Worm (Caenorhabditis elegans) whole organism, L3 larva: ENCODE results near the gene F37C4.8.

ENCODE experiments used
- R02D3.7 ChIP-seq: fragments of 150-350 bp; optimal IDR thresholded peaks from 2 replicates; lab custom pipeline; 2014; ENCODE audit warnings: missing biosample characterization, missing genetic modification characterization
- ZK546.5 ChIP-seq: sonication (generic microtip); optimal IDR thresholded peaks from 2 replicates; lab custom pipeline; 2017; ENCODE audit warnings: missing biosample characterization, missing genetic modification characterization
- aly-2 ChIP-seq: fragments of 150-350 bp; optimal IDR thresholded peaks from 2 replicates; lab custom pipeline; 2014; ENCODE audit warnings: missing biosample characterization, missing genetic modification characterization
- ama-1 ChIP-seq: fragments of 150-350 bp; optimal IDR thresholded peaks from 2 replicates; lab custom pipeline; 2018
- ceh-82 ChIP-seq: fragments of 150-350 bp; optimal IDR thresholded peaks from 2 replicates; lab custom pipeline; 2014; ENCODE audit warnings: missing biosample characterization, missing genetic modification characterization
- daf-12 ChIP-seq: fragments of 150-350 bp; optimal IDR thresholded peaks from 2 replicates; lab custom pipeline; 2014; ENCODE audit warnings: missing biosample characterization, missing genetic modification reagents, missing genetic modification characterization
- egl-27 ChIP-seq: sonication (generic microtip); optimal IDR thresholded peaks from 4 replicates; lab custom pipeline; 2017; ENCODE audit warnings: missing biosample characterization, missing genetic modification reagents, missing genetic modification characterization
- elt-2 ChIP-seq: sonication (generic microtip); optimal IDR thresholded peaks from 2 replicates; lab custom pipeline; 2016; ENCODE audit warnings: missing genetic modification reagents, mild to moderate bottlenecking, missing genetic modification characterization, missing compliant biosample characterization
- eor-1 ChIP-seq, 2 experiments: fragments of 150-350 bp; optimal IDR thresholded peaks; 2 replicates each; lab custom pipeline; 2014 to 2018; ENCODE audit warnings: missing biosample characterization in 2 of 2, missing genetic modification characterization in 2 of 2
- fkh-10 ChIP-seq: sonication (generic microtip); optimal IDR thresholded peaks from 2 replicates; lab custom pipeline; 2017; ENCODE audit warnings: missing biosample characterization, missing genetic modification reagents, missing genetic modification characterization
- fos-1 ChIP-seq: fragments of 150-350 bp; optimal IDR thresholded peaks from 2 replicates; lab custom pipeline; 2014; ENCODE audit warnings: missing biosample characterization, missing genetic modification characterization
- jun-1 ChIP-seq: fragments of 150-350 bp; optimal IDR thresholded peaks from 2 replicates; lab custom pipeline; 2014; ENCODE audit warnings: missing biosample characterization, missing genetic modification reagents, missing genetic modification characterization
- lsy-12 ChIP-seq: sonication (generic microtip); optimal IDR thresholded peaks from 2 replicates; lab custom pipeline; 2016; ENCODE audit warnings: mild to moderate bottlenecking, missing genetic modification characterization, missing compliant biosample characterization
- mdl-1 ChIP-seq: fragments of 150-350 bp; optimal IDR thresholded peaks from 2 replicates; lab custom pipeline; 2014; ENCODE audit warnings: missing biosample characterization, missing genetic modification characterization
- nfya-1 ChIP-seq: sonication (generic microtip); optimal IDR thresholded peaks from 2 replicates; lab custom pipeline; 2017; ENCODE audit warnings: missing genetic modification characterization, mild to moderate bottlenecking, missing compliant biosample characterization, antibody characterized with exemption, moderate library complexity; ENCODE audit not compliant: insufficient read depth
- nhr-11 ChIP-seq: fragments of 150-350 bp; optimal IDR thresholded peaks from 2 replicates; lab custom pipeline; 2014; ENCODE audit warnings: missing biosample characterization, missing genetic modification characterization
- nhr-12 ChIP-seq: fragments of 150-350 bp; optimal IDR thresholded peaks from 2 replicates; lab custom pipeline; 2014; ENCODE audit warnings: missing biosample characterization, missing genetic modification characterization
- nhr-23 ChIP-seq: fragments of 150-350 bp; optimal IDR thresholded peaks from 2 replicates; lab custom pipeline; 2014; ENCODE audit warnings: missing biosample characterization, missing genetic modification reagents, missing genetic modification characterization
- nhr-237 ChIP-seq: fragments of 150-350 bp; optimal IDR thresholded peaks from 2 replicates; lab custom pipeline; 2014; ENCODE audit warnings: missing biosample characterization, missing genetic modification characterization
- nhr-28 ChIP-seq: fragments of 150-350 bp; optimal IDR thresholded peaks from 2 replicates; lab custom pipeline; 2014; ENCODE audit warnings: missing biosample characterization, missing genetic modification characterization
- nhr-43 ChIP-seq: sonication (generic microtip); optimal IDR thresholded peaks from 2 replicates; lab custom pipeline; 2016; ENCODE audit warnings: mild to moderate bottlenecking, missing genetic modification characterization, missing compliant biosample characterization; ENCODE audit not compliant: poor library complexity, severe bottlenecking
- nhr-67 ChIP-seq: fragments of 150-350 bp; optimal IDR thresholded peaks from 2 replicates; lab custom pipeline; 2014; ENCODE audit warnings: missing biosample characterization, missing genetic modification characterization
- nhr-76 ChIP-seq: fragments of 150-350 bp; sonication (generic microtip); optimal IDR thresholded peaks from 5 replicates; lab custom pipeline; 2014; ENCODE audit warnings: missing biosample characterization, missing genetic modification characterization
- nhr-77 ChIP-seq: fragments of 150-350 bp; optimal IDR thresholded peaks from 2 replicates; lab custom pipeline; 2014; ENCODE audit warnings: missing biosample characterization, missing genetic modification characterization
- pha-4 ChIP-seq: fragments of 150-350 bp; optimal IDR thresholded peaks from 2 replicates; lab custom pipeline; 2014; ENCODE audit warnings: missing biosample characterization, missing genetic modification reagents, missing genetic modification characterization
- pqm-1 ChIP-seq: fragments of 150-350 bp; optimal IDR thresholded peaks from 2 replicates; lab custom pipeline; 2017; ENCODE audit warnings: missing biosample characterization, missing genetic modification characterization, inconsistent platforms
- skn-1 ChIP-seq: fragments of 150-350 bp; optimal IDR thresholded peaks from 2 replicates; lab custom pipeline; 2014; ENCODE audit warnings: missing biosample characterization, missing genetic modification characterization
- snpc-4 ChIP-seq: fragments of 150-350 bp; optimal IDR thresholded peaks from 2 replicates; lab custom pipeline; 2014; ENCODE audit warnings: missing biosample characterization, missing genetic modification characterization
- tbx-2 ChIP-seq: sonication (generic microtip); optimal IDR thresholded peaks from 2 replicates; lab custom pipeline; 2016; ENCODE audit warnings: mild to moderate bottlenecking, missing genetic modification characterization, missing compliant biosample characterization
- unc-39 ChIP-seq: sonication (generic microtip); optimal IDR thresholded peaks from 4 replicates; lab custom pipeline; 2017; ENCODE audit warnings: missing biosample characterization, missing genetic modification characterization
- unc-62 ChIP-seq: fragments of 150-350 bp; sonication (generic microtip); optimal IDR thresholded peaks from 4 replicates; lab custom pipeline; 2014; ENCODE audit warnings: missing biosample characterization, missing genetic modification reagents, missing genetic modification characterization
- zag-1 ChIP-seq: fragments of 150-350 bp; optimal IDR thresholded peaks from 2 replicates; lab custom pipeline; 2014; ENCODE audit warnings: missing biosample characterization, missing genetic modification characterization

F37C4.8 gene

DNA sequence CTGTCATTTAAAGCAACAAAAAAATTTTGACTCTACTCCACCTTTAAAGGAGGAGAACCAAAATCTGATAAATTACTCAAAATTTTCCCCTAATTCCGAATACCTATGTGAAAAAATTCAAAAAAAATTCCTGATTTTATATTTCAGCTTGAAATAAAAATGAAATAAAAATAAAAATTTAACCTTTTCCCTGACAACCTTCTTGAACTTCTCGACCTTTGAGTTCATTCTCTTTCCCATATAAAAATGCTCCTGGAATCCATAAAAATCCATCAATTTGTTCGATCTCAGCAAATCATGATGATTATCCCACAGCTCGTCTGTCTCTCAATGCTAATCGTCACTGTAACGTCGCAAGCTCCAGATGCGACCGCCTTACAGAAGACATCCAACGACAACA is 21.9 kb upstream of the F37C4.8 start, which contains the start of gene F56D6.6:
TSS of gene F56D6.6 (plus strand) at position 301 of the 400 bp plus-strand sequence.
- TF ChIP-seq skn-1 (tag; lab: Kevin White, UChicago), result no peak
- TF ChIP-seq ZK546.5 (tag; lab: Kevin White, UChicago), result no peak
- TF ChIP-seq elt-2, result no peak
- TF ChIP-seq fkh-10 (GFP tag; lab: Kevin White, UChicago), result no peak
- TF ChIP-seq zag-1 (tag; lab: Kevin White, UChicago), result no peak
- no peak for TF ChIP-seq aly-2 (tag; lab: Kevin White, UChicago)
- TF ChIP-seq eor-1 (tag; optimal IDR thresholded peaks at IDR 0.05; lab: Kevin White, UChicago), result no peak
- TF ChIP-seq pqm-1 (tag; lab: Kevin White, UChicago), result no peak
- TF ChIP-seq nhr-77 (tag; lab: Kevin White, UChicago), result no peak
- no peak for TF ChIP-seq nhr-11 (tag; lab: Kevin White, UChicago)
- no peak for TF ChIP-seq nhr-76
- TF ChIP-seq ceh-82 (tag; lab: Kevin White, UChicago), result no peak
- TF ChIP-seq R02D3.7 (tag; lab: Kevin White, UChicago), result no peak

DNA sequence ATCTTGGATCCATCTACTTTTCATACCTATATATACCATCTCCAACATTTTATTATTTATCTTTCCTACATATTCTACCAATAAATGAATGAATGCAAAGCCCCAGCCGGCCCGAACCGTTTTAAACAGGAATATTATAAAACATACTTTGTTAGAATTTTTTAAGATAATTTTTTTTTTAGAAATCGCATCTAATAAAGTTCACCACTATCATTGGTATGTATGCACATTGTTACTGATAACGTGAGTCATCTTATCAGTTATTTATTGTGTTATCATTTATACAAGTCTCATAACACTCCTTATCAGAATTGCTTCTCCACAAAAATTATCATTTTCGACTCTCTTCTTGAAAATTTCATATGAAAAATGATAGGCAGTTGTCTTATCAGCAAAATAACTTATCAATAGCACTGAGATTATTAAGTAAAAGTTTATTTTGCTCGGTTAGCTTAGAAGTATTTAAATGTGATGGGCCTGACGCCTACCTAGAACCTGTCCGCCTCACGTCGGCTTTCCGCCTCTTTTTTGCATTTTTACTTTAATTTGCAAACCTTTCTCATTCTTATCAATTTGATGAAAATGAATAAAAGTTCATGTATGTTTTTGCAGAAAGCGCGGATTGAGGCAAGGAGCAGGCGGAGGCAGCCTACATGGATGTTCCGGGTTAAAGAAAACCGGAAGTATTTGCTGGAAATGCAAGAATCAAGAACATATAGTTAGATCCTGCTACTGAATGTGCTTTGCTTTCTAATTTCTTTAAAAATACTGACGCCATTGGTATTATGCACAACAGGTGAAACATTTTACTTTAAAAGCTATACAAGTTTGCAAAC is 18.9 kb upstream of the F37C4.8 start, which contains the start of gene srz-62:
TSS of gene srz-62 (plus strand) at position 786 of the 836 bp plus-strand sequence.
- TF ChIP-seq nhr-23 (tag; lab: Kevin White, UChicago) (no peak), pha-4 (tag; lab: Kevin White, UChicago) (peak; percentile 91), nhr-67 (tag; lab: Kevin White, UChicago) (no peak), elt-2 (peak; percentile 100), nhr-28 (no peak), pqm-1 (tag; lab: Kevin White, UChicago) (peak; percentile 100), jun-1 (peak; percentile 98), eor-1 (tag; optimal IDR thresholded peaks at IDR 0.05; lab: Kevin White, UChicago) (no peak), egl-27 (tag; lab: Kevin White, UChicago) (peak; percentile 92), fos-1 (tag; lab: Kevin White, UChicago) (peak; percentile 82)

DNA sequence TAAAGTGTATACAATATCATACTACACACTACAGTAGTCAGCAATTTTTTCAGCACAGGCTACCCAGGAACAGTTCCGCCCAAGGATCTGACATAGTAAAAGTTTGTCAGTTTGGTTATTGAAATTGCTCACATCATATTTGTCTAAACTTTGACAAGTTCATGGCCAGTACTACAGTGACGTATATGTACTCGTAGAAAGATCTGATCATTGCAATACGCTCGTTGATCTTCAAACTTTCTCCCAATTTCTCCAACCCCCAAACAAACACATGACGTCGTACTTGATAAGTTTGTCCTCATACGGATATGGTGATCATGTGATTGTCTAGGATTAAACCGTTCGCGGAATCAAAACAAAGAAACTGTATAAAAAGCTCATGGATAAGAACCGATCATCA is 13.8 kb upstream of the F37C4.8 start, which contains the start of gene dct-8:
TSS of gene dct-8 (plus strand) at position 301 of the 400 bp plus-strand sequence.
- TF ChIP-seq zag-1 (tag; lab: Kevin White, UChicago), result no peak
- TF ChIP-seq daf-12, result no peak
- TF ChIP-seq unc-62, result no peak
- no peak for TF ChIP-seq nhr-11 (tag; lab: Kevin White, UChicago)
- no peak for TF ChIP-seq nfya-1 (tag; lab: Kevin White, UChicago)
- no peak for TF ChIP-seq nhr-43
- no peak for TF ChIP-seq fkh-10 (GFP tag; lab: Kevin White, UChicago)
- TF ChIP-seq nhr-237 (tag; lab: Kevin White, UChicago), result no peak
- no peak for TF ChIP-seq ZK546.5 (tag; lab: Kevin White, UChicago)
- no peak for TF ChIP-seq mdl-1 (tag; lab: Kevin White, UChicago)
- TF ChIP-seq lsy-12 (tag; lab: Kevin White, UChicago), result no peak
- TF ChIP-seq tbx-2, result no peak
- no peak for TF ChIP-seq nhr-12 (tag; lab: Kevin White, UChicago)
- TF ChIP-seq nhr-76, result no peak
- TF ChIP-seq, all 47 proteins: peak for 0

DNA sequence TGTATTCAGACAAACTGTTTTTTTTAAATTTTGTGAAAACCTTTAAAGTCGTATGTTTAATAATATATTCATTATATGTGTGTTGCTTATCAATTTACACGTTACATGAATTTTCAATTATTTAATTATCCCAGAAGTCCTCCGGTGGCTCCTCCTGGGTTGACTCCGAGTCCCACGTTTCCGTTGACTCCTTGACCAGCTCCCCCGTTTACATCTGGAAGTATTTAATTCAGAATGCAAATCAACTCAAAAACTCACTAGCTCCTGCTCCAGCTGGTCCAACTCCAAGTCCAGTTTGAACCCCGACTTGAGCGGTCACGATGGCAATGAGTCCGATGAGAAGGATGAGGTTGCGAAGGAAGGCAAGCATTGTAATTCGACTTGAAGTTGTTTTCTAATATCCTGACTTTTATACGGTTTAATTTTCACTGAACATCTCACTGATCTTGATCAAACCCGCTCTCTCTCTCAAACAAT is 13.0 kb upstream of the F37C4.8 start, which contains the start of gene F56D6.8:
TSS of gene F56D6.8 (minus strand) at position 427 of the 477 bp plus-strand sequence.
- TF ChIP-seq eor-1 (tag; optimal IDR thresholded peaks at IDR 0.05; lab: Kevin White, UChicago) (no peak), ama-1 (lab: Kevin White, UChicago) (no peak), R02D3.7 (tag; lab: Kevin White, UChicago) (no peak), ceh-82 (tag; lab: Kevin White, UChicago) (no peak), ZK546.5 (tag; lab: Kevin White, UChicago) (no peak), nfya-1 (tag; lab: Kevin White, UChicago) (no peak), snpc-4 (no peak), nhr-12 (tag; lab: Kevin White, UChicago) (no peak), mdl-1 (tag; lab: Kevin White, UChicago) (no peak), jun-1 (no peak), unc-39 (tag; lab: Kevin White, UChicago) (no peak)
